Worm (Caenorhabditis elegans) whole organism, L4 larva: ENCODE results near the gene sri-29.

ENCODE experiments used
- Y105C5A.15 ChIP-seq: fragments of 200-800 bp; sonication (Bioruptor generic); IDR thresholded peaks from 2 replicates; pipeline ENCODE4 v1.3.6; 2022; ENCODE audit warnings: missing genetic modification characterization, missing compliant biosample characterization
- ama-1 ChIP-seq: fragments of 150-350 bp; optimal IDR thresholded peaks from 2 replicates; lab custom pipeline; 2014; ENCODE audit warnings: inconsistent platforms, mixed read lengths
- daf-12 ChIP-seq: fragments of 150-350 bp; optimal IDR thresholded peaks from 2 replicates; lab custom pipeline; 2014; ENCODE audit warnings: missing biosample characterization, missing genetic modification reagents, missing genetic modification characterization
- fos-1 ChIP-seq: fragments of 150-350 bp; optimal IDR thresholded peaks from 2 replicates; lab custom pipeline; 2014; ENCODE audit warnings: missing biosample characterization, missing genetic modification characterization
- lsy-2 ChIP-seq, 2 experiments: fragments of 150-350 bp in 1 of 2; sonication (generic microtip) in 1 of 2; optimal IDR thresholded peaks; 2 replicates each; lab custom pipeline; 2014 to 2017; ENCODE audit warnings: missing biosample characterization in 2 of 2, missing genetic modification characterization in 2 of 2
- mxl-3 ChIP-seq: fragments of 200-800 bp; sonication (Bioruptor generic); optimal IDR thresholded peaks from 2 replicates; lab custom pipeline; 2018; ENCODE audit warnings: mild to moderate bottlenecking, missing genetic modification characterization, missing compliant biosample characterization
- nhr-28 ChIP-seq: fragments of 150-350 bp; optimal IDR thresholded peaks from 2 replicates; lab custom pipeline; 2014; ENCODE audit warnings: missing biosample characterization, missing genetic modification characterization
- nhr-77 ChIP-seq: fragments of 150-350 bp; optimal IDR thresholded peaks from 2 replicates; lab custom pipeline; 2014; ENCODE audit warnings: missing biosample characterization, missing genetic modification characterization
- snpc-4 ChIP-seq: fragments of 150-350 bp; optimal IDR thresholded peaks from 2 replicates; lab custom pipeline; 2014; ENCODE audit warnings: missing biosample characterization, missing genetic modification characterization

- TF ChIP-seq fos-1 (no peak), ama-1 (no peak), Y105C5A.15 (no peak), nhr-77 (tag; lab: Kevin White, UChicago) (no peak), mxl-3 (GFP tag; lab: Kevin White, UChicago) (no peak), daf-12 (tag; lab: Kevin White, UChicago) (no peak), nhr-28 (tag; lab: Kevin White, UChicago) (no peak), lsy-2 (tag; optimal IDR thresholded peaks at IDR 0.05; lab: Kevin White, UChicago) (no peak), snpc-4 (tag; lab: Kevin White, UChicago) (no peak)
These were observed 32.0 kb upstream of the sri-29 start, which contains the start of gene C41H7.9 for ce11 chrII:3012133-3012532.
